Worm (Caenorhabditis elegans) whole organism, L4 larva: Measurements from ENCODE around the gene nhr-47.
"Not testable (repeated sequence)": the region's sequence is repeated elsewhere in the genome, so short reads cannot be mapped to it uniquely, and the experiment has no call there.

ENCODE experiments used
- D1046.2 ChIP-seq: fragments of 200-800 bp; sonication (Bioruptor generic); IDR thresholded peaks from 2 replicates; pipeline ENCODE4 v1.3.6; 2022; ENCODE audit warnings: missing genetic modification characterization, missing compliant biosample characterization
- F10B5.3 ChIP-seq: sonication (generic microtip); optimal IDR thresholded peaks from 2 replicates; lab custom pipeline; 2016; ENCODE audit warnings: mild to moderate bottlenecking, missing genetic modification characterization, missing compliant biosample characterization
- R02D3.7 ChIP-seq: fragments of 150-350 bp; sonication (generic microtip); optimal IDR thresholded peaks from 3 replicates; lab custom pipeline; 2014; ENCODE audit warnings: missing biosample characterization, missing genetic modification characterization
- Y105C5A.15 ChIP-seq: fragments of 200-800 bp; sonication (Bioruptor generic); IDR thresholded peaks from 2 replicates; pipeline ENCODE4 v1.3.6; 2022; ENCODE audit warnings: missing genetic modification characterization, missing compliant biosample characterization
- Y48G9A.11 ChIP-seq: fragments of 200-800 bp; sonication (Bioruptor generic); IDR thresholded peaks from 2 replicates; pipeline ENCODE4 v1.3.6; 2022; ENCODE audit warnings: missing genetic modification reagents, missing genetic modification characterization, missing compliant biosample characterization
- ZK546.5 ChIP-seq, 2 experiments: sonication (generic microtip); optimal IDR thresholded peaks; 2 replicates each; lab custom pipeline; 2017; ENCODE audit warnings: missing biosample characterization in 2 of 2, missing genetic modification characterization in 2 of 2
- aha-1 ChIP-seq: fragments of 150-350 bp; peaks from one replicate; lab custom pipeline; 2014; ENCODE audit warnings: missing biosample characterization, missing genetic modification characterization
- ama-1 ChIP-seq: fragments of 150-350 bp; optimal IDR thresholded peaks from 2 replicates; lab custom pipeline; 2014; ENCODE audit warnings: inconsistent platforms, mixed read lengths
- attf-4 ChIP-seq: sonication (generic microtip); optimal IDR thresholded peaks from 3 replicates; lab custom pipeline; 2017; ENCODE audit warnings: missing biosample characterization, missing genetic modification characterization
- ceh-28 ChIP-seq: fragments of 150-350 bp; optimal IDR thresholded peaks from 2 replicates; lab custom pipeline; 2014; ENCODE audit warnings: missing biosample characterization, missing genetic modification reagents, missing genetic modification characterization
- ceh-32 ChIP-seq: sonication (generic microtip); optimal IDR thresholded peaks from 2 replicates; lab custom pipeline; 2016; ENCODE audit warnings: mild to moderate bottlenecking, missing genetic modification characterization, missing compliant biosample characterization; ENCODE audit not compliant: poor library complexity
- ceh-62 ChIP-seq: sonication (generic microtip); optimal IDR thresholded peaks from 2 replicates; lab custom pipeline; 2017; ENCODE audit warnings: missing biosample characterization, missing genetic modification characterization
- ceh-82 ChIP-seq: sonication (generic microtip); optimal IDR thresholded peaks from 2 replicates; lab custom pipeline; 2017; ENCODE audit warnings: missing biosample characterization, missing genetic modification characterization
- daf-12 ChIP-seq: fragments of 150-350 bp; optimal IDR thresholded peaks from 2 replicates; lab custom pipeline; 2014; ENCODE audit warnings: missing biosample characterization, missing genetic modification reagents, missing genetic modification characterization
- daf-16 ChIP-seq, 3 experiments: sonication (generic microtip); optimal IDR thresholded peaks; 2 replicates each; lab custom pipeline; 2016 to 2017; ENCODE audit warnings: missing genetic modification characterization in 3 of 3, missing genetic modification reagents in 3 of 3, mild to moderate bottlenecking in 2 of 3, missing compliant biosample characterization in 2 of 3, missing biosample characterization in 1 of 3, moderate library complexity in 1 of 3
- dmd-8 ChIP-seq: fragments of 200-800 bp; sonication (Bioruptor generic); IDR thresholded peaks from 2 replicates; pipeline ENCODE4 v1.3.6; 2022; ENCODE audit warnings: missing genetic modification characterization, missing compliant biosample characterization
- egl-27 ChIP-seq: sonication (generic microtip); optimal IDR thresholded peaks from 3 replicates; lab custom pipeline; 2017; ENCODE audit warnings: missing biosample characterization, missing genetic modification reagents, missing genetic modification characterization
- fkh-10 ChIP-seq: fragments of 150-350 bp; optimal IDR thresholded peaks from 2 replicates; lab custom pipeline; 2014; ENCODE audit warnings: missing biosample characterization, missing genetic modification reagents, missing genetic modification characterization
- hif-1 ChIP-seq, 2 experiments: sonication (generic microtip); optimal IDR thresholded peaks; 2 replicates each; lab custom pipeline; 2016 to 2017; ENCODE audit warnings: missing compliant biosample characterization in 2 of 2, missing genetic modification characterization in 2 of 2, missing genetic modification reagents in 2 of 2, missing genotype in 2 of 2, mild to moderate bottlenecking in 1 of 2
- hlh-11 ChIP-seq: fragments of 200-800 bp; sonication (Bioruptor generic); optimal IDR thresholded peaks from 2 replicates; lab custom pipeline; 2018; ENCODE audit warnings: mild to moderate bottlenecking, missing genetic modification characterization, missing compliant biosample characterization
- hmg-1.1 ChIP-seq: fragments of 200-800 bp; sonication (Bioruptor generic); IDR thresholded peaks from 2 replicates; pipeline ENCODE4 v1.3.6; 2022; ENCODE audit warnings: missing genetic modification reagents, missing genetic modification characterization, missing compliant biosample characterization
- jun-1 ChIP-seq: fragments of 150-350 bp; optimal IDR thresholded peaks from 2 replicates; lab custom pipeline; 2014; ENCODE audit warnings: missing biosample characterization, missing genetic modification reagents, missing genetic modification characterization
- lin-13 ChIP-seq: fragments of 150-350 bp; optimal IDR thresholded peaks from 2 replicates; lab custom pipeline; 2014; ENCODE audit warnings: missing biosample characterization, missing genetic modification reagents, missing genetic modification characterization
- lin-29 ChIP-seq: fragments of 200-800 bp; sonication (Bioruptor generic); IDR thresholded peaks from 2 replicates; pipeline ENCODE4 v1.3.6; 2022; ENCODE audit warnings: missing genetic modification reagents, missing genetic modification characterization, missing compliant biosample characterization
- lin-39 ChIP-seq: fragments of 150-350 bp; optimal IDR thresholded peaks from 2 replicates; lab custom pipeline; 2014; ENCODE audit warnings: missing biosample characterization, missing genetic modification reagents, missing genetic modification characterization
- lir-3 ChIP-seq: sonication (generic microtip); optimal IDR thresholded peaks from 2 replicates; lab custom pipeline; 2016; ENCODE audit warnings: mild to moderate bottlenecking, missing genetic modification characterization, missing compliant biosample characterization
- mdl-1 ChIP-seq, 2 experiments: fragments of 150-350 bp in 1 of 2; sonication (generic microtip) in 1 of 2; optimal IDR thresholded peaks; 2 replicates each; lab custom pipeline; 2014 to 2017; ENCODE audit warnings: missing biosample characterization in 2 of 2, missing genetic modification characterization in 2 of 2
- mep-1 ChIP-seq: fragments of 150-350 bp; sonication (generic microtip); optimal IDR thresholded peaks from 3 replicates; lab custom pipeline; 2014; ENCODE audit warnings: missing biosample characterization, missing genetic modification characterization
- mes-2 ChIP-seq: sonication (generic microtip); optimal IDR thresholded peaks from 2 replicates; lab custom pipeline; 2016; ENCODE audit warnings: missing genotype, mild to moderate bottlenecking, missing genetic modification characterization, missing compliant biosample characterization; ENCODE audit not compliant: poor library complexity, severe bottlenecking
- nhr-102 ChIP-seq: sonication (generic microtip); optimal IDR thresholded peaks from 2 replicates; lab custom pipeline; 2016; ENCODE audit warnings: mild to moderate bottlenecking, missing genetic modification characterization, moderate library complexity, missing compliant biosample characterization
- nhr-41 ChIP-seq: fragments of 200-800 bp; sonication (Bioruptor generic); IDR thresholded peaks from 2 replicates; pipeline ENCODE4 v1.3.6; 2022; ENCODE audit warnings: missing genetic modification reagents, missing genetic modification characterization, missing compliant biosample characterization
- nhr-42 ChIP-seq: fragments of 200-800 bp; sonication (Bioruptor generic); IDR thresholded peaks from 2 replicates; pipeline ENCODE4 v1.3.6; 2022; ENCODE audit warnings: missing genetic modification characterization, missing compliant biosample characterization
- nhr-48 ChIP-seq: sonication (generic microtip); optimal IDR thresholded peaks from 2 replicates; lab custom pipeline; 2016; ENCODE audit warnings: mild to moderate bottlenecking, missing genetic modification characterization, missing compliant biosample characterization
- nhr-77 ChIP-seq: fragments of 150-350 bp; optimal IDR thresholded peaks from 2 replicates; lab custom pipeline; 2014; ENCODE audit warnings: missing biosample characterization, missing genetic modification characterization
- pha-4 ChIP-seq, 2 experiments: fragments of 150-350 bp in 1 of 2; fragments of 200-800 bp in 1 of 2; sonication (Bioruptor generic) in 1 of 2; IDR thresholded peaks in 1 of 2; optimal IDR thresholded peaks in 1 of 2; 2 replicates each; pipeline versions ENCODE4 v1.3.6 to Lab custom; 2014 to 2022; ENCODE audit warnings: missing genetic modification characterization in 2 of 2, missing genetic modification reagents in 2 of 2, missing biosample characterization in 1 of 2, missing compliant biosample characterization in 1 of 2
- php-3 ChIP-seq: fragments of 200-800 bp; sonication (Bioruptor generic); IDR thresholded peaks from 2 replicates; pipeline ENCODE4 v1.3.6; 2022; ENCODE audit warnings: missing genetic modification reagents, missing genetic modification characterization, missing compliant biosample characterization
- pqm-1 ChIP-seq: sonication (generic microtip); optimal IDR thresholded peaks from 2 replicates; lab custom pipeline; 2017; ENCODE audit warnings: missing biosample characterization, missing genetic modification characterization
- rbr-2 ChIP-seq: sonication (generic microtip); optimal IDR thresholded peaks from 2 replicates; lab custom pipeline; 2016; ENCODE audit warnings: missing genotype, missing genetic modification characterization, missing compliant biosample characterization
- spr-1 ChIP-seq: sonication (generic microtip); optimal IDR thresholded peaks from 2 replicates; lab custom pipeline; 2016; ENCODE audit warnings: mild to moderate bottlenecking, missing genetic modification characterization, missing compliant biosample characterization
- unc-130 ChIP-seq: sonication (generic microtip); optimal IDR thresholded peaks from 2 replicates; lab custom pipeline; 2016; ENCODE audit warnings: missing genetic modification reagents, missing genetic modification characterization, missing compliant biosample characterization

The nhr-47 gene

DNA sequence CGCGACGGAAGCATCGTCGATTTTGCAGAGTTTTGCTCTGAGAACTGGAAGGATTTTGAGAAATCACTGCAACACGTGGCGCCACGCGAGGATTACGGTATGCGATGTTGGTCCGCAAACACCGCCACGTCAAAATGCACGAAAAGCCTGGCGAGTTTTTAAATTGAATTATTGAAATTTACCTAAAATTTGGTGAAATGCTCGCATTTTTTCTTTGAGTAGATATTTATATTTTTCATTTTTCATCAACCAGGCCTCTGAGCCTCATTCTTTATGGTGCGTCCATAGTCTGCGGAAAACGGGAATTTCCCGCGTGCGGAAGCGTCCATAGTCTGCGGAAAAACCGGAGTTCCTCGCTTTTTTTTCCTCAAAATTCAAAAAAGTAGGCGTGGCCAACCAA lies 34.1 kb upstream of the nhr-47 start, which contains the start of gene ZC317.7:
TSS of gene ZC317.7 (minus strand) at position 101 of the 400 bp plus-strand sequence.
- TF ChIP-seq mes-2; egl-27 (tag; lab: Kevin White, UChicago); hmg-1.1: not testable (repeated sequence)

DNA sequence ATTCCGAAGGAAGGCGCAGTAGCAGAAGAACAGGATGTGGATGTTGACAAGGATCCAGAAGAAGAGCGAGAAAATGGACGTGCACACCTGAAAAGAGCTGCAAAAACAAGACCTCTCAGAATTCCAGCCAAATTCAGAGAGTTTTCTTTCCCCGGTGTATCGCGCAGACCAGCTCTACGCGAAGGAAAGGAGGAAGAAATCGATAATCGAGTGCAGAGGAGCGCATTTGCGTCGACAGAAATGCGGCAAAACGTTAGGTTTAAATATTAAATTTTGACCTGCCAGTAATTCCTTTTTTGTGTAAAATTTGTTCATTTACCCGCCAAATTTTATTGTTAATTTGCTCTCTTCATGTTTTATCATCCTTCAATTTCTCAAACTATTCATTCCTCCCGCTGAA lies 27.3 kb upstream of the nhr-47 start:
- no peak for TF ChIP-seq F10B5.3 (tag; lab: Kevin White, UChicago)
- TF ChIP-seq ama-1 (lab: Kevin White, UChicago), result no peak
- no peak for TF ChIP-seq Y105C5A.15 (GFP tag; lab: Robert Waterston, UW)
- no peak for TF ChIP-seq mep-1 (tag; lab: Kevin White, UChicago)
- TF ChIP-seq pha-4 (GFP tag; IDR thresholded peaks at IDR 0.05; lab: Robert Waterston, UW), result no peak
- no peak for TF ChIP-seq pha-4 (tag; optimal IDR thresholded peaks at IDR 0.05; lab: Kevin White, UChicago)
- no peak for TF ChIP-seq dmd-8
- no peak for TF ChIP-seq mdl-1 (tag; optimal IDR thresholded peaks at IDR 0.05; lab: Kevin White, UChicago)
- TF ChIP-seq hmg-1.1, result no peak
- TF ChIP-seq nhr-77 (tag; lab: Kevin White, UChicago), result no peak

- TF ChIP-seq hlh-11 (tag; lab: Kevin White, UChicago), result no peak
- TF ChIP-seq nhr-102 (tag; lab: Kevin White, UChicago), result no peak
- TF ChIP-seq hif-1 (tag; optimal IDR thresholded peaks at IDR 0.05; lab: Kevin White, UChicago), result no peak
Measured at ce11 chrV:5482315-5482714, 22.7 kb upstream of the nhr-47 start, which contains the start of gene srg-66. TSS of gene srg-66 (minus strand) at chrV:5482415.

ce11 chrV:5484866-5485265 lies 20.2 kb upstream of the nhr-47 start, which contains the start of gene srg-65:
TSS of gene srg-65 (minus strand) at chrV:5484966.
- TF ChIP-seq lin-29 (GFP tag; lab: Robert Waterston, UW) (no peak), ceh-62 (tag; lab: Kevin White, UChicago) (no peak), nhr-42 (no peak), jun-1 (no peak), D1046.2 (GFP tag; lab: Robert Waterston, UW) (no peak), ceh-32 (tag; lab: Kevin White, UChicago) (no peak), F10B5.3 (tag; lab: Kevin White, UChicago) (no peak), nhr-48 (tag; lab: Kevin White, UChicago) (no peak), nhr-41 (no peak), rbr-2 (tag; lab: Kevin White, UChicago) (no peak)

DNA sequence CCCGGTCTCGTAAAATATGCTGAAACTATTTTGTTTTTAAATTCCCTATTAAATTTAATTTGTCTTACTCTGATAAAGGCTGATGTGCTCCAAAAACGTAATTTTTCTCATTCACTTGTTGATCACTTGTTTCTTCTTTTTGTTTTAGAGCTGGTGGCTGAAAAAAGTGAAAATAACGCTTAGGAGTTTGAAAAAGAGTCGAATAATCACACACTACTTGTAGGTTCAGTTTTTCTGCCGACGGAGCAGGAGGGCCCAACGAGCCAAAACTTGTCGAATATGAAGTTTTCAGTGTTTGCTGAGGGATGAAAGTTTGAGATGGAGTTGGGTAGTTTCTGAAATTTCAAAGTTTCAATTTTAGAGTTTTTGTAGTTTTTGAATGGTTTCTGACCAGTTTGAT lies 17.9 kb upstream of the nhr-47 start:
- TF ChIP-seq aha-1 (peak; percentile 92), R02D3.7 (tag; lab: Kevin White, UChicago) (no peak)

- TF ChIP-seq lin-13 (GFP tag; lab: Kevin White, UChicago) (no peak), egl-27 (tag; lab: Kevin White, UChicago) (no peak), lin-39 (tag; lab: Kevin White, UChicago) (no peak), spr-1 (tag; lab: Kevin White, UChicago) (no peak)
Measured at ce11 chrV:5488766-5489165, 16.3 kb upstream of the nhr-47 start, which contains the start of gene grl-18. TSS of gene grl-18 (minus strand) at chrV:5488866.

DNA sequence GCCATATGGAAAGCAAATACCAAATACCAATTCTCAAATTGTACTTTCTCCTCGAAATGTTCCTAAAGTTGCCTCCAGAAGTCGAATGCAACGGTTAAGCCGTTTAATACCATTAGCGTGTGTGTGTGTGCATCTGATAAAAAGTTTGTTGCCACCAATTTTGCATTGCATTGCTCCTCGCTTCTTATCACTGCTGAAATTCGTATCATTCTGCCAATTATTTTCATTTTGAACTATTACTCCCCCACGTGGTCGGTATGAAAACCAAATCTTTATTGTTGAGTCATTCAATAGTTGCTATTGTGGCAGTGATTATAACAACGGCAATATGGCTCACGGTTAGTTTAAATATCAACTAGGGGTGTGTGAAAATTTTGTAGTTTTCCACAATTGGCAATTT lies 14.8 kb upstream of the nhr-47 start, which contains the start of gene T05C3.6:
TSS of gene T05C3.6 (plus strand) at position 241 of the 400 bp plus-strand sequence.
- TF ChIP-seq daf-16 (GFP tag; optimal IDR thresholded peaks at IDR 0.05; lab: Kevin White, UChicago) (no peak), daf-16 (tag; optimal IDR thresholded peaks at IDR 0.05; lab: Kevin White, UChicago) (peak; percentile 84), daf-12 (tag; lab: Kevin White, UChicago) (no peak), ceh-28 (tag; lab: Kevin White, UChicago) (no peak), ceh-32 (tag; lab: Kevin White, UChicago) (no peak), attf-4 (no peak), lir-3 (tag; lab: Kevin White, UChicago) (no peak), lin-29 (GFP tag; lab: Robert Waterston, UW) (no peak), unc-130 (GFP tag; lab: Kevin White, UChicago) (no peak), Y48G9A.11 (GFP tag; lab: Robert Waterston, UW) (no peak), ceh-82 (tag; lab: Kevin White, UChicago) (no peak), fkh-10 (GFP tag; lab: Kevin White, UChicago) (no peak), ZK546.5 (tag; optimal IDR thresholded peaks at IDR 0.05; lab: Kevin White, UChicago) (no peak), pqm-1 (tag; lab: Kevin White, UChicago) (peak; percentile 94), php-3 (GFP tag; lab: Robert Waterston, UW) (0 out of 2 replicates have a peak, but pooled peaks have one; percentile 51)
